Fruit fly (Drosophila melanogaster): ENCODE results near the gene tral.

- TF ChIP-seq Abd-B (GFP tag; optimal IDR thresholded peaks at IDR 0.05), result no peak
- peak; percentile 90 for TF ChIP-seq CG32264 (GFP tag; optimal IDR thresholded peaks at IDR 0.05)
- peak; percentile 87 for TF ChIP-seq psq (GFP tag; optimal IDR thresholded peaks at IDR 0.05)
- no peak for TF ChIP-seq Hr78 (GFP tag; optimal IDR thresholded peaks at IDR 0.05)
- TF ChIP-seq h (GFP tag; optimal IDR thresholded peaks at IDR 0.05), result peak; percentile 94
- TF ChIP-seq pan (optimal IDR thresholded peaks at IDR 0.05), result no peak
- peak; percentile 64 for TF ChIP-seq dsf (GFP tag; optimal IDR thresholded peaks at IDR 0.05; ENCODE audit: borderline replicate concordance)
- TF ChIP-seq Hnf4 (GFP tag; optimal IDR thresholded peaks at IDR 0.05), result peak; percentile 83
Measured at dm6 chr3L:12490418-12491035, 24.3 kb upstream of the tral start, which contains the start of gene CG10660.
